Worm (Caenorhabditis elegans): ENCODE data around the gene F58G1.7.

The F58G1.7 gene

DNA sequence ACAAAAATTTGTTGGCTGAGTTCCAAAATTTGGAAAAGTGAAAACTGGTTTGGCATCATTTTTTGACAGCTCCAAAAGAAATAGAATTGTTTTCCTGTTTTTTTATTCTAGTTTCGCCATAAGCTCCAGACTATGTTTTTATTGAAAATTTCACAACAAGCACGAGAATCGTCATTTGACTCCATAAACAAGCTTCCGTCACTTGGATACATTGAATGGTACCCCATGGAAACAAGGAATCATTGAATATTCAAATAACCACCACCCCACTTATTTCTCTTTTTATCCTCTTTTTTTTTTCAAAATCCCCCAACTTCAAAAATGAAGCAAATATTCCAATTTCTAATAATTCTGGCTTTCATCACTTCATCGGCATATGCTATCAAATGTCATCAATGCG is 39.3 kb downstream of the F58G1.7 start, which contains the start of gene ddn-2:
Gene ddn-2 (plus strand): TSS at position 301 of the 400 bp plus-strand sequence.
- TF ChIP-seq med-1 (GFP tag; optimal IDR thresholded peaks at IDR 0.05; ENCODE audit: insufficient read depth) (no peak), ztf-23 (GFP tag; IDR thresholded peaks at IDR 0.05) (no peak), ztf-29 (GFP tag; IDR thresholded peaks at IDR 0.05) (no peak), tab-1 (GFP tag; IDR thresholded peaks at IDR 0.05) (no peak), T22C8.4 (GFP tag; IDR thresholded peaks at IDR 0.05) (no peak), flt-1 (GFP tag; IDR thresholded peaks at IDR 0.05) (no peak), cog-1 (tag; optimal IDR thresholded peaks at IDR 0.05) (no peak), klf-2 (GFP tag; conservative IDR thresholded peaks at IDR 0.05) (no peak), ref-1 (GFP tag; conservative IDR thresholded peaks at IDR 0.05) (no peak)

DNA sequence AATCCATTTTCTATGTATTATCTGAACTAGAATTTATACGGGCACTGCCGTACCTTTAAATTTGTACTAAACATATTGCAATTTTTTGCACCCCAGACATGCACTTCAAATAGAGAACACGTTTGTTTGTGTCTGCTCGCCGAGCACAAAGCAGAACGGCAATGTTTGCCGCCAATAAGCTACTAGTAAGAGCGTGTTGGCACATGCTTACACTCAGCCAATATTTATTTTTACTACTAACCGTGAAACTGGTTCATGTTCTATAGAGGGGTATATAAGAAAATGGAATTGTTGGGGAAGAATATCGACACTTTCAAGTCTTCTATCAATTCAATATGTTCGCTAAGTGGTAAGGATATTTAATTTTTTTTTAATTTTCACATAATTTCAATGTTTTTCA is 41.0 kb downstream of the F58G1.7 start, which contains the start of gene nspb-11:
Gene nspb-11 (plus strand): TSS at position 301 of the 400 bp plus-strand sequence.
- no peak for TF ChIP-seq cog-1 (tag; optimal IDR thresholded peaks at IDR 0.05)
- no peak for TF ChIP-seq tab-1 (GFP tag; IDR thresholded peaks at IDR 0.05)
- no peak for TF ChIP-seq ztf-23 (GFP tag; IDR thresholded peaks at IDR 0.05)
- no peak for TF ChIP-seq ref-1 (GFP tag; conservative IDR thresholded peaks at IDR 0.05)
- TF ChIP-seq T22C8.4 (GFP tag; IDR thresholded peaks at IDR 0.05): no peak
- TF ChIP-seq flt-1 (GFP tag; IDR thresholded peaks at IDR 0.05): no peak
- no peak for TF ChIP-seq med-1 (GFP tag; optimal IDR thresholded peaks at IDR 0.05; ENCODE audit: insufficient read depth)
- no peak for TF ChIP-seq klf-2 (GFP tag; conservative IDR thresholded peaks at IDR 0.05)
- no peak for TF ChIP-seq ztf-29 (GFP tag; IDR thresholded peaks at IDR 0.05)

DNA sequence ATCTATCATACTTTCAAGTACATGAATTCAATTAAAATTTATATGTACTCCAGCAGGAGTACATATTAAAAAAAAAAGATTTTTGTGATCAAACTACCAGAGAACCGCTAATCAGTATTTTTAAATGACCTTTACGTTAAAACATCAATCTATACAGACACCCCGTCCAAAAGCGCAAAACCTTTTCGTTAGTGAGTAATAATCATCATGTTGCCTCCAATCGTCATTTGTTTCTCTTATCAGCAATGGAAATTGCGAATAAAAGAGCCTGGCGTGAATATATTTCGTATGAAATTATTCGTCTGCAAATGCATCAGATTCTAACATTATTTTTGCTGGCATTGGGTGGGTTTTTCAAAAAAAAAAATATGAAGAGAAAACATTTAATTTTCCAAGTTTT is 43.9 kb downstream of the F58G1.7 start, which contains the start of gene clec-66:
Gene clec-66 (plus strand): TSS at position 225 of the 400 bp plus-strand sequence.
- TF ChIP-seq T22C8.4 (GFP tag; IDR thresholded peaks at IDR 0.05) (no peak), cog-1 (tag; optimal IDR thresholded peaks at IDR 0.05) (no peak), ref-1 (GFP tag; conservative IDR thresholded peaks at IDR 0.05) (no peak), flt-1 (GFP tag; IDR thresholded peaks at IDR 0.05) (no peak), ztf-23 (GFP tag; IDR thresholded peaks at IDR 0.05) (no peak), tab-1 (GFP tag; IDR thresholded peaks at IDR 0.05) (no peak), med-1 (GFP tag; optimal IDR thresholded peaks at IDR 0.05; ENCODE audit: insufficient read depth) (no peak), ztf-29 (GFP tag; IDR thresholded peaks at IDR 0.05) (no peak), klf-2 (GFP tag; conservative IDR thresholded peaks at IDR 0.05) (no peak)

DNA sequence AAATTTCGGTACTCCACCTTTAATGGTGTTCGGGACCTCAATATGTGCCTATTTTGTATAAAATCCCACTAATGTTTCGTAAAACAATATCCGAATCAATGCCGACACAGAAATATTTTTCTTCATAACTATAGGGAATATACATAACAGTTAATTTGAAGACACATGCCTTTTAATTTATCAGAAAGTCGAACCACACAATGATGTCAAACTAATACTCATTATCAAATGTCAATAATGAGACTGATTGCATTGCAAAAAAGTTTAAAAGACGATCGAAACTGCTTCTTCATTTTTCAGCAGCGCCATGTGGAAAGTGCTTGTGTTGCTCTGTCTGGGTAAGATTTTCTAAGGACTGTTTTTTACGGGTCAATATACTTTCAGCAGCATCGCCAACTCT is 47.0 kb downstream of the F58G1.7 start, which contains the start of gene clec-65:
Gene clec-65 (plus strand): TSS at position 301 of the 400 bp plus-strand sequence.
- TF ChIP-seq flt-1 (GFP tag; IDR thresholded peaks at IDR 0.05) (no peak), ztf-29 (GFP tag; IDR thresholded peaks at IDR 0.05) (no peak), T22C8.4 (GFP tag; IDR thresholded peaks at IDR 0.05) (no peak)

DNA sequence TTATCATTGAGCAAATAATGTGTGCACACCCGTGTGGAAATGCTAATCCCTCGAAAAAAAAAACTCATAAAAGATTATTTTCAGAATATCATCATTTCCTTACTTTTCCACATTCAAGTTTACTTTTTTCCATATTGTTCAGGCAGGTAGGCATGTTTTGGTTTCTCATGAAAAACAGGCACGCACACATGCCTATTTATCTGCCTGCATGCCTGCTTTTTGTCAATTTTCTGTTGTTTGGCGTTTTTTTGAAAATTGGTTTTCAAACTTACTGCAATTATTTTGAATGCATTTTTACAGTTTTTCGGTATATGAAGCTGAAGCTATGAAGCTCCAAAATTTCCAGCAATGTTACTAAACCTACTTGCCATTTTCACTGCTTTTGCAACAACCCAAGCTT is 50.1 kb downstream of the F58G1.7 start, which contains the start of gene clec-64:
Gene clec-64 (plus strand): TSS at position 301 of the 400 bp plus-strand sequence.
- TF ChIP-seq ztf-29 (GFP tag; IDR thresholded peaks at IDR 0.05): no peak

DNA sequence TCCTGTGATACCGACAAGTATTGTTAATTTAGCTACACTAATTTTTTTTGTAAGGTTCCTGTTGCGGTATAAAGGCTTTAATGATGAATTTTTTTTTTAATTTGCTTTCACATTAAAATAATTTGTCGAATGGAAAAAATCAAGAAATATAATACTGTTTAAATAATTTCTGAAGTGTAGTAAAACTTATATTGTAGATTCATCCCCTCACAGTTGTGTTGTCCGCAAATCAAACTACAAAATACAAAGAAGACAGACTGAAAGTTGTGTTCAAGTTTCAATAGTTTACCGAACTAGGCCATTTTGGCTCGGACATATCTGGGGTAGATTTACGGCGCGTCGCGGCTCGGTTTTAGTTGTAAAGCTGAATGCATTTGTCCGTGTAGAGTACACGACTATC is 50.7 kb downstream of the F58G1.7 start:
- TF ChIP-seq tab-1 (GFP tag; IDR thresholded peaks at IDR 0.05) (no peak), klf-2 (GFP tag; conservative IDR thresholded peaks at IDR 0.05) (no peak), ztf-23 (GFP tag; IDR thresholded peaks at IDR 0.05) (no peak), med-1 (GFP tag; optimal IDR thresholded peaks at IDR 0.05; ENCODE audit: insufficient read depth) (no peak), ref-1 (GFP tag; conservative IDR thresholded peaks at IDR 0.05) (no peak), flt-1 (GFP tag; IDR thresholded peaks at IDR 0.05) (no peak), T22C8.4 (GFP tag; IDR thresholded peaks at IDR 0.05) (no peak), ztf-29 (GFP tag; IDR thresholded peaks at IDR 0.05) (no peak), cog-1 (tag; optimal IDR thresholded peaks at IDR 0.05) (no peak)

DNA sequence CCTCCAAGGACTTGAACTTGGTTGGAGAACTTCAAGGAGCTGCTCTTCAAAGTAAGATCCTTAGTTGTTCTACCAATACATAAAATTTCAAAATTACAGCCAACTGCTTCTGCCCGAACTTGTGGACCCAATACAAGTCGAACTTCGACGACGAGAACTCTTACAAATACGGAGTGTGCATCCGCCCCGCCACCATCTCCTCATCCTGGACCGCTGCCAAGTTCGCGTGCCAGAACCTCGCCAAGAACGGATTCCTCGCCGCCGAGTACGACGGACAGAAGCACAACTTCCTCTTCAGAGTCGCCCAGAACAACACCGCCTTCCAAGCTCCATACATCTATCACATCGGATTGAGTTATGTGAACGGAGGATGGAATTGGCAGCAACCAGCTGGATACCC is 51.4 kb downstream of the F58G1.7 start:
- TF ChIP-seq tab-1 (GFP tag; IDR thresholded peaks at IDR 0.05): no peak
- no peak for TF ChIP-seq ztf-29 (GFP tag; IDR thresholded peaks at IDR 0.05)
- TF ChIP-seq flt-1 (GFP tag; IDR thresholded peaks at IDR 0.05): no peak
- TF ChIP-seq cog-1 (tag; optimal IDR thresholded peaks at IDR 0.05): no peak
- TF ChIP-seq ref-1 (GFP tag; conservative IDR thresholded peaks at IDR 0.05): no peak
- no peak for TF ChIP-seq klf-2 (GFP tag; conservative IDR thresholded peaks at IDR 0.05)
- no peak for TF ChIP-seq T22C8.4 (GFP tag; IDR thresholded peaks at IDR 0.05)
- no peak for TF ChIP-seq med-1 (GFP tag; optimal IDR thresholded peaks at IDR 0.05; ENCODE audit: insufficient read depth)
- TF ChIP-seq ztf-23 (GFP tag; IDR thresholded peaks at IDR 0.05): no peak

DNA sequence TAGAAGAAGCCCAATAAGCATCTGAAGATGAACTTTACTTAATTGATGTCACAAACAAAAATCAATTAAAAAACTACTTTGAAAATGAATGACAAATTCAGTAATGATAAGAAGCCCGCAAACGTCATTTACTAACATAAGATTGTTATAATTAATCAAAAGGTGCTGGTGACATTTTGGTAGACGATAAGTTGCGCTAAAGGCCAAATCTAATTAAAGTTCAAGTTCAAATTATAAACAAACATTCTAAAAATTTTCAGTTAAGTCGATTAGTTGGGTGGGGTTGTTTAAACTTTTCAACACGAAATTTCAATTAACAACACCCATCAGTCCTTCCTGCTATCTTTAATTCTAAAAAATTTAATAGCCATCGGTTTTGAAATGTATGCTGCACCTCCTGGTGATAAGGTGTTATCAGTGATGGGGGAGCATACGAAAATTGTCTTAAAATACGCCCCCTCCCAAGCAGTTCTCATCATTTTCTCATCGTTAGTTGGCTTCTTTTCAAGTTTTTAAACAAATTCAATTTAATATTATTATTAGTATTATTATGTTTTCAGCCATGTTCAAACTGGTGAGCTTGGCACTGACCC is 52.9 kb downstream of the F58G1.7 start, which contains the start of the genes clec-62 and clec-63:
Gene clec-62 (minus strand): TSS at position 51 of the 593 bp plus-strand sequence.
Gene clec-63 (plus strand): TSS at position 561 of the 593 bp plus-strand sequence.
- TF ChIP-seq ztf-29 (GFP tag; IDR thresholded peaks at IDR 0.05) (no peak), T22C8.4 (GFP tag; IDR thresholded peaks at IDR 0.05) (no peak), tab-1 (GFP tag; IDR thresholded peaks at IDR 0.05) (no peak), flt-1 (GFP tag; IDR thresholded peaks at IDR 0.05) (no peak), ref-1 (GFP tag; conservative IDR thresholded peaks at IDR 0.05) (no peak), ztf-23 (GFP tag; IDR thresholded peaks at IDR 0.05) (no peak), klf-2 (GFP tag; conservative IDR thresholded peaks at IDR 0.05) (no peak), cog-1 (tag; optimal IDR thresholded peaks at IDR 0.05) (no peak), med-1 (GFP tag; optimal IDR thresholded peaks at IDR 0.05; ENCODE audit: insufficient read depth) (no peak)
